Fruit fly (Drosophila melanogaster) S2 (cell line): ENCODE measurements around the gene Gdap1.

Source experiments
- CG8478 ChIP-seq: fragments of >200 bp; optimal IDR thresholded peaks from 2 replicates; lab custom pipeline; 2018
- CTCF ChIP-seq, 2 experiments: fragments of >200 bp; optimal IDR thresholded peaks; 2 replicates each; lab custom pipeline; 2018

DNA sequence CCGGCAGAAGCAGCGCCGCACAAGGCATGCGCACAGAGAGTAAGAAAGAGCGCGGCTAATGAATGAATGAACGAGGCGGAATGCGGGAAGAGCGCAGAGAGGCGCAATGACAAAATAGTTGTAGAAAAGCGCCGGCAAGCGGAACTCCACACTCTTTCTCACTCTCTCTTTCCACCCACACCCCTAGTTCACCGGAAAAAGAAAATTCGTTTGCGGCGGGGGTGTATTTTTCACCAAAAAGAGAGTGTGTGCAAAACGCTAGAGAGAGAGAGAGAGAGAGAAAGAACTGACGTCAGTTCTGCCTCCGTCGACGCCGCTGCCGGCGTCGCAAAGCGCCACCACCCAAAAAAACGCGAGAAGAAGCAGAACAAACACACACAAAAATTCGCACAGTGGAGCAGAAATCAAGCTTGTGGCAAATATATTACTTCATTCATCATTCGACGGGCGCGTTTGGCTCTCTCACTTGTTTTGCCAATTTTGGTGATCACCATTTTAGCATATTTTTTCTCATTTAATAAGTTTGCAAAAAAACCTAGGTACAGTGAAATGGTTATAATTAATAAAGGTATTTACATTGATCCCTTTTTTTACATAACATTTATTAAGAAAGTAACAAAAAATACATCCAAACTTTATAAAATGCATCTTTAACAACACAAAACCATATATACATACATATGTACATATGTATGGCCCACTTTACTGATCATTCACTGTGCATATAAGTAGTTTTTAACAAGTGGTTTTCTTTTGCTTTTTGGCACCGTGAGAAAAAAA, 43.3 kb downstream of the Gdap1 start:
- TF ChIP-seq CG8478 (lab: Kevin White, UChicago), result no peak
- TF ChIP-seq CTCF (optimal IDR thresholded peaks at IDR 0.05; lab: Kevin White, UChicago), result no peak
